Worm (Caenorhabditis elegans) whole organism, late embryonic: ENCODE results near the gene twf-2.

Source experiments
- F13H6.1 ChIP-seq: sonication (generic microtip); optimal IDR thresholded peaks from 2 replicates; lab custom pipeline; 2016; ENCODE audit warnings: missing genetic modification characterization, missing compliant biosample characterization
- K02D7.2 ChIP-seq: sonication (generic microtip); optimal IDR thresholded peaks from 2 replicates; lab custom pipeline; 2017; ENCODE audit warnings: mild to moderate bottlenecking, missing genetic modification characterization, missing compliant biosample characterization
- K09A11.1 ChIP-seq: sonication (generic microtip); optimal IDR thresholded peaks from 2 replicates; lab custom pipeline; 2017; ENCODE audit warnings: antibody characterized with exemption, mild to moderate bottlenecking, missing genetic modification characterization, missing compliant biosample characterization; ENCODE audit not compliant: insufficient read depth
- T23F11.4 ChIP-seq: fragments of 200-800 bp; sonication (Bioruptor generic); optimal IDR thresholded peaks from 2 replicates; lab custom pipeline; 2018; ENCODE audit warnings: mild to moderate bottlenecking, missing genetic modification characterization, missing compliant biosample characterization
- Y22D7AL.16 ChIP-seq: sonication (generic microtip); optimal IDR thresholded peaks from 2 replicates; lab custom pipeline; 2016; ENCODE audit warnings: missing genetic modification characterization, missing compliant biosample characterization
- ahr-1 ChIP-seq: sonication (generic microtip); optimal IDR thresholded peaks from 2 replicates; lab custom pipeline; 2016; ENCODE audit warnings: missing genetic modification characterization, missing compliant biosample characterization
- ama-1 ChIP-seq: fragments of 150-350 bp; optimal IDR thresholded peaks from 2 replicates; lab custom pipeline; 2014
- ceh-14 ChIP-seq: sonication (generic microtip); optimal IDR thresholded peaks from 2 replicates; lab custom pipeline; 2016; ENCODE audit warnings: missing genotype, missing genetic modification characterization, missing compliant biosample characterization
- ceh-18 ChIP-seq: sonication (generic microtip); optimal IDR thresholded peaks from 2 replicates; lab custom pipeline; 2016; ENCODE audit warnings: missing genetic modification characterization, missing compliant biosample characterization
- ceh-19 ChIP-seq: fragments of 200-800 bp; sonication (Bioruptor generic); optimal IDR thresholded peaks from 2 replicates; lab custom pipeline; 2018; ENCODE audit warnings: mild to moderate bottlenecking, missing genetic modification characterization, missing compliant biosample characterization
- ceh-2 ChIP-seq: sonication (generic microtip); optimal IDR thresholded peaks from 2 replicates; lab custom pipeline; 2016; ENCODE audit warnings: missing genotype, missing genetic modification characterization, missing compliant biosample characterization
- ceh-24 ChIP-seq: sonication (generic microtip); optimal IDR thresholded peaks from 2 replicates; lab custom pipeline; 2016; ENCODE audit warnings: mild to moderate bottlenecking, missing genetic modification characterization, missing compliant biosample characterization
- ceh-30 ChIP-seq: fragments of 150-350 bp; optimal IDR thresholded peaks from 2 replicates; lab custom pipeline; 2014; ENCODE audit warnings: missing biosample characterization, missing genetic modification characterization
- ceh-31 ChIP-seq: sonication (generic microtip); optimal IDR thresholded peaks from 2 replicates; lab custom pipeline; 2016; ENCODE audit warnings: missing genetic modification characterization, missing compliant biosample characterization
- ceh-34 ChIP-seq: sonication (generic microtip); optimal IDR thresholded peaks from 2 replicates; lab custom pipeline; 2016; ENCODE audit warnings: mild to moderate bottlenecking, missing genetic modification characterization, missing compliant biosample characterization
- ceh-45 ChIP-seq: fragments of 200-800 bp; sonication (Bioruptor generic); IDR thresholded peaks from 2 replicates; pipeline ENCODE4 v1.3.6; 2022; ENCODE audit warnings: missing genetic modification reagents, missing genetic modification characterization, missing compliant biosample characterization
- ceh-48 ChIP-seq: sonication (generic microtip); optimal IDR thresholded peaks from 2 replicates; lab custom pipeline; 2016; ENCODE audit warnings: missing genetic modification characterization, inconsistent platforms, missing compliant biosample characterization
- ceh-6 ChIP-seq: fragments of 200-800 bp; sonication (Bioruptor generic); optimal IDR thresholded peaks from 2 replicates; lab custom pipeline; 2018; ENCODE audit warnings: mild to moderate bottlenecking, missing genetic modification characterization, missing compliant biosample characterization
- ceh-9 ChIP-seq: sonication (generic microtip); optimal IDR thresholded peaks from 2 replicates; lab custom pipeline; 2016; ENCODE audit warnings: mild to moderate bottlenecking, missing genetic modification characterization, inconsistent platforms, missing compliant biosample characterization
- dve-1 ChIP-seq: sonication (generic microtip); optimal IDR thresholded peaks from 2 replicates; lab custom pipeline; 2017; ENCODE audit warnings: antibody characterized with exemption, mild to moderate bottlenecking, missing genetic modification characterization, missing compliant biosample characterization
- elt-4 ChIP-seq: sonication (generic microtip); optimal IDR thresholded peaks from 2 replicates; lab custom pipeline; 2016; ENCODE audit warnings: missing genetic modification characterization, missing compliant biosample characterization
- ets-4 ChIP-seq: sonication (generic microtip); optimal IDR thresholded peaks from 2 replicates; lab custom pipeline; 2016; ENCODE audit warnings: missing genetic modification characterization, missing compliant biosample characterization
- eyg-1 ChIP-seq: sonication (generic microtip); optimal IDR thresholded peaks from 2 replicates; lab custom pipeline; 2016; ENCODE audit warnings: missing genotype, missing genetic modification characterization, missing compliant biosample characterization
- fkh-6 ChIP-seq: sonication (generic microtip); optimal IDR thresholded peaks from 2 replicates; lab custom pipeline; 2016; ENCODE audit warnings: missing genetic modification characterization, missing compliant biosample characterization
- hlh-13 ChIP-seq: fragments of 200-800 bp; sonication (Bioruptor generic); optimal IDR thresholded peaks from 2 replicates; lab custom pipeline; 2018; ENCODE audit warnings: mild to moderate bottlenecking, missing genetic modification characterization, missing compliant biosample characterization
- hlh-15 ChIP-seq: sonication (generic microtip); optimal IDR thresholded peaks from 2 replicates; lab custom pipeline; 2016; ENCODE audit warnings: missing genetic modification characterization, missing compliant biosample characterization
- hlh-30 ChIP-seq: sonication (generic microtip); optimal IDR thresholded peaks from 2 replicates; lab custom pipeline; 2017; ENCODE audit warnings: antibody characterized with exemption, missing genetic modification characterization, missing compliant biosample characterization; ENCODE audit not compliant: insufficient read depth
- hlh-8 ChIP-seq: sonication (generic microtip); optimal IDR thresholded peaks from 2 replicates; lab custom pipeline; 2016; ENCODE audit warnings: missing genotype, missing genetic modification characterization, missing compliant biosample characterization
- lin-11 ChIP-seq: fragments of 200-800 bp; sonication (Bioruptor generic); optimal IDR thresholded peaks from 2 replicates; lab custom pipeline; 2018; ENCODE audit warnings: mild to moderate bottlenecking, missing genetic modification characterization, missing compliant biosample characterization
- mec-3 ChIP-seq: sonication (generic microtip); optimal IDR thresholded peaks from 2 replicates; lab custom pipeline; 2016; ENCODE audit warnings: borderline replicate concordance, missing genetic modification characterization, missing compliant biosample characterization
- nfya-1 ChIP-seq: sonication (generic microtip); optimal IDR thresholded peaks from 2 replicates; lab custom pipeline; 2017; ENCODE audit warnings: missing genetic modification characterization, mild to moderate bottlenecking, missing compliant biosample characterization, antibody characterized with exemption, moderate library complexity
- nhr-11 ChIP-seq: fragments of 150-350 bp; optimal IDR thresholded peaks from 2 replicates; lab custom pipeline; 2014; ENCODE audit warnings: missing biosample characterization, missing genetic modification characterization
- npax-4 ChIP-seq: sonication (generic microtip); optimal IDR thresholded peaks from 2 replicates; lab custom pipeline; 2016; ENCODE audit warnings: missing genetic modification characterization, missing compliant biosample characterization
- odd-2 ChIP-seq: sonication (generic microtip); optimal IDR thresholded peaks from 2 replicates; lab custom pipeline; 2017; ENCODE audit warnings: antibody characterized with exemption, mild to moderate bottlenecking, missing genetic modification characterization, missing compliant biosample characterization
- pat-9 ChIP-seq: fragments of 200-800 bp; sonication (Bioruptor generic); optimal IDR thresholded peaks from 2 replicates; lab custom pipeline; 2018; ENCODE audit warnings: mild to moderate bottlenecking, missing genetic modification characterization, moderate library complexity, missing compliant biosample characterization
- pax-1 ChIP-seq: fragments of 150-350 bp; optimal IDR thresholded peaks from 2 replicates; lab custom pipeline; 2014; ENCODE audit warnings: missing biosample characterization, missing genetic modification characterization
- pha-2 ChIP-seq: sonication (generic microtip); optimal IDR thresholded peaks from 2 replicates; lab custom pipeline; 2017; ENCODE audit warnings: mild to moderate bottlenecking, missing genetic modification characterization, missing compliant biosample characterization
- pqm-1 ChIP-seq: sonication (generic microtip); optimal IDR thresholded peaks from 2 replicates; lab custom pipeline; 2016; ENCODE audit warnings: missing genetic modification characterization, missing compliant biosample characterization
- pros-1 ChIP-seq: fragments of 150-350 bp; optimal IDR thresholded peaks from 2 replicates; lab custom pipeline; 2014; ENCODE audit warnings: missing biosample characterization, missing genetic modification reagents, missing genetic modification characterization
- ref-2 ChIP-seq: sonication (generic microtip); optimal IDR thresholded peaks from 2 replicates; lab custom pipeline; 2016; ENCODE audit warnings: missing genetic modification characterization, missing compliant biosample characterization
- rnt-1 ChIP-seq: sonication (generic microtip); optimal IDR thresholded peaks from 2 replicates; lab custom pipeline; 2016; ENCODE audit warnings: missing genetic modification characterization, missing compliant biosample characterization
- sdc-2 ChIP-seq: sonication (generic microtip); optimal IDR thresholded peaks from 2 replicates; lab custom pipeline; 2016; ENCODE audit warnings: missing genotype, missing genetic modification characterization, missing compliant biosample characterization
- sox-2 ChIP-seq: fragments of 200-800 bp; sonication (Bioruptor generic); IDR thresholded peaks from 2 replicates; pipeline ENCODE4 v1.3.6; 2022; ENCODE audit warnings: missing genetic modification reagents, missing genetic modification characterization, missing compliant biosample characterization
- syd-9 ChIP-seq: sonication (generic microtip); optimal IDR thresholded peaks from 2 replicates; lab custom pipeline; 2016; ENCODE audit warnings: mild to moderate bottlenecking, missing genetic modification characterization, moderate library complexity, missing compliant biosample characterization
- tbx-2 ChIP-seq: sonication (generic microtip); optimal IDR thresholded peaks from 2 replicates; lab custom pipeline; 2016; ENCODE audit warnings: missing genetic modification characterization, missing compliant biosample characterization
- tbx-7 ChIP-seq: sonication (generic microtip); optimal IDR thresholded peaks from 2 replicates; lab custom pipeline; 2016; ENCODE audit warnings: missing genotype, missing genetic modification characterization, missing compliant biosample characterization
- ttx-3 ChIP-seq: sonication (generic microtip); optimal IDR thresholded peaks from 2 replicates; lab custom pipeline; 2016; ENCODE audit warnings: missing genetic modification reagents, missing genetic modification characterization, missing compliant biosample characterization
- unc-3 ChIP-seq, 2 experiments: fragments of 200-800 bp in 1 of 2; sonication (Bioruptor generic) in 1 of 2; sonication (generic microtip) in 1 of 2; conservative IDR thresholded peaks in 1 of 2; optimal IDR thresholded peaks in 1 of 2; 2 replicates each; pipeline versions ENCODE4 v1.3.6 to Lab custom; 2016 to 2022; ENCODE audit warnings: missing compliant biosample characterization in 2 of 2, missing genetic modification characterization in 2 of 2, missing genetic modification reagents in 1 of 2
- unc-42 ChIP-seq: sonication (generic microtip); optimal IDR thresholded peaks from 2 replicates; lab custom pipeline; 2016; ENCODE audit warnings: missing genotype, missing genetic modification characterization, missing compliant biosample characterization
- unc-55 ChIP-seq: sonication (generic microtip); optimal IDR thresholded peaks from 2 replicates; lab custom pipeline; 2017; ENCODE audit warnings: missing biosample characterization, missing genetic modification reagents, missing genetic modification characterization
- unc-86 ChIP-seq: sonication (generic microtip); optimal IDR thresholded peaks from 2 replicates; lab custom pipeline; 2016; ENCODE audit warnings: missing genetic modification characterization, missing compliant biosample characterization
- zip-5 ChIP-seq: sonication (generic microtip); optimal IDR thresholded peaks from 2 replicates; lab custom pipeline; 2016; ENCODE audit warnings: missing genetic modification characterization, missing compliant biosample characterization
- ztf-16 ChIP-seq: sonication (generic microtip); optimal IDR thresholded peaks from 2 replicates; lab custom pipeline; 2017; ENCODE audit warnings: missing genetic modification characterization, missing compliant biosample characterization

twf-2 gene

DNA sequence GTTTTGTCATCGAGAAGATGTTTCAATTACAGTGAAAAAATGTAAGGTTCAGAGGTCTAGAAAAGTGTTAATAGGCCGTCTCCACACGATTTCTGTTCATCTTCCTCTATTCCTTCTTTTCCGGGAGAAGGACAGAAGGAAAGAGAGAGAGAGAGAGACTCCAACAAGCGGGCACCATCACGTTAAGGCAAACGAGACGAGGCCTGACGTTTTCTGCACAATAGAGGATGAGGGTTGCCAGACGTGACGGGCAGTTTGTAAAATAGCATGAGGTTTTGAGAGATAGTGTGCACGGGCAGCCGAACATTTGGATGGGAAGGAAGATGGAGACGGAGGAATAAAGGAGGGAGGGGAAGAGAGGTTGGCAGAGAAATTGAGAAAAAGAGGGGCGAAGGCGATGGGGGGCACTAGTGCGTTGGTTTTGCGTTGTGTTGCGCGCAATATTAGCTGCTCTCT, at the start of gene twf-2:
Gene twf-2, plus strand, starts transcription at position 405 of the 456 bp plus-strand sequence.
- TF ChIP-seq mec-3 (tag; lab: Kevin White, UChicago), result no peak
- TF ChIP-seq ceh-48, result no peak
- TF ChIP-seq odd-2 (tag; lab: Kevin White, UChicago), result no peak
- TF ChIP-seq ceh-18 (tag; lab: Kevin White, UChicago), result peak; percentile 91
- peak; percentile 49 for TF ChIP-seq tbx-2 (tag; lab: Kevin White, UChicago)
- TF ChIP-seq hlh-8 (tag; lab: Kevin White, UChicago), result peak; percentile 35
- peak; percentile 29 for TF ChIP-seq ztf-16 (tag; lab: Kevin White, UChicago)
- TF ChIP-seq F13H6.1 (tag; lab: Kevin White, UChicago), result peak; percentile 11
- no peak for TF ChIP-seq pha-2
- no peak for TF ChIP-seq T23F11.4 (GFP tag; lab: Kevin White, UChicago)
- TF ChIP-seq ttx-3 (tag; lab: Kevin White, UChicago), result no peak
- TF ChIP-seq ahr-1, result no peak
- peak; percentile 94 for TF ChIP-seq unc-55 (GFP tag; lab: Kevin White, UChicago)
- no peak for TF ChIP-seq zip-5 (tag; lab: Kevin White, UChicago)
- peak; percentile 60 for TF ChIP-seq unc-42 (tag; lab: Kevin White, UChicago)
- TF ChIP-seq sdc-2 (tag; lab: Kevin White, UChicago), result peak; percentile 88
- no peak for TF ChIP-seq ceh-9 (tag; lab: Kevin White, UChicago)
- TF ChIP-seq ceh-24 (tag; lab: Kevin White, UChicago), result no peak
- TF ChIP-seq ceh-45 (GFP tag; lab: Robert Waterston, UW), result no peak
- TF ChIP-seq lin-11 (tag; lab: Kevin White, UChicago), result no peak
- TF ChIP-seq ceh-30 (tag; lab: Kevin White, UChicago), result peak; percentile 40
- no peak for TF ChIP-seq pqm-1 (tag; lab: Kevin White, UChicago)
- no peak for TF ChIP-seq fkh-6 (tag; lab: Kevin White, UChicago)
- TF ChIP-seq ref-2 (tag; lab: Kevin White, UChicago), result peak; percentile 83
- peak; percentile 73 for TF ChIP-seq ceh-19 (GFP tag; lab: Kevin White, UChicago)
- peak; percentile 84 for TF ChIP-seq hlh-30 (tag; lab: Kevin White, UChicago)
- TF ChIP-seq dve-1 (tag; lab: Kevin White, UChicago), result peak; percentile 13
- TF ChIP-seq unc-86, result no peak
- TF ChIP-seq hlh-13, result no peak
- TF ChIP-seq tbx-7 (tag; lab: Kevin White, UChicago), result no peak
- peak; percentile 67 for TF ChIP-seq ceh-34 (tag; lab: Kevin White, UChicago)
- no peak for TF ChIP-seq unc-3 (GFP tag; conservative IDR thresholded peaks at IDR 0.05; lab: Robert Waterston, UW)
- TF ChIP-seq unc-3 (tag; optimal IDR thresholded peaks at IDR 0.05; lab: Kevin White, UChicago), result no peak
- TF ChIP-seq ceh-2 (tag; lab: Kevin White, UChicago), result peak; percentile 50
- TF ChIP-seq rnt-1 (tag; lab: Kevin White, UChicago), result peak; percentile 14
- TF ChIP-seq ceh-31 (tag; lab: Kevin White, UChicago), result peak; percentile 91
- peak; percentile 87 for TF ChIP-seq nfya-1 (tag; lab: Kevin White, UChicago)
- TF ChIP-seq hlh-15 (tag; lab: Kevin White, UChicago), result no peak
- TF ChIP-seq ceh-6, result no peak
- peak; percentile 3 for TF ChIP-seq K09A11.1 (tag; lab: Kevin White, UChicago)
- no peak for TF ChIP-seq npax-4 (tag; lab: Kevin White, UChicago)
- no peak for TF ChIP-seq elt-4 (tag; lab: Kevin White, UChicago)
- no peak for TF ChIP-seq K02D7.2
- no peak for TF ChIP-seq ama-1 (lab: Kevin White, UChicago)
- peak; percentile 42 for TF ChIP-seq ceh-14
- TF ChIP-seq sox-2 (GFP tag; lab: Robert Waterston, UW), result no peak; the same call in 1 of the 2 replicates
- no peak for TF ChIP-seq syd-9 (tag; lab: Kevin White, UChicago)
- peak; percentile 32 for TF ChIP-seq pat-9 (tag; lab: Kevin White, UChicago)
- TF ChIP-seq Y22D7AL.16 (tag; lab: Kevin White, UChicago), result no peak
- no peak for TF ChIP-seq pax-1 (tag; lab: Kevin White, UChicago)
- peak; percentile 90 for TF ChIP-seq pros-1 (tag; lab: Kevin White, UChicago)
- peak; percentile 35 for TF ChIP-seq ets-4 (tag; lab: Kevin White, UChicago)
- no peak for TF ChIP-seq nhr-11 (tag; lab: Kevin White, UChicago)
- no peak for TF ChIP-seq eyg-1
